Worm (Caenorhabditis elegans) whole organism, L2 larva: ENCODE results near the gene str-156.

Source experiments
- ama-1 ChIP-seq: fragments of 150-350 bp; optimal IDR thresholded peaks from 2 replicates; lab custom pipeline; 2018; ENCODE audit warnings: inconsistent platforms
- elt-1 ChIP-seq: fragments of 150-350 bp; optimal IDR thresholded peaks from 2 replicates; lab custom pipeline; 2014; ENCODE audit warnings: missing biosample characterization, missing genetic modification characterization
- lin-13 ChIP-seq: fragments of 150-350 bp; optimal IDR thresholded peaks from 2 replicates; lab custom pipeline; 2014; ENCODE audit warnings: missing biosample characterization, missing genetic modification reagents, missing genetic modification characterization
- mdl-1 ChIP-seq, 2 experiments: fragments of 150-350 bp in 1 of 2; sonication (generic microtip) in 1 of 2; optimal IDR thresholded peaks; 2 replicates each; lab custom pipeline; 2017; ENCODE audit warnings: missing biosample characterization in 2 of 2, missing genetic modification characterization in 2 of 2
- nhr-12 ChIP-seq: fragments of 150-350 bp; optimal IDR thresholded peaks from 2 replicates; lab custom pipeline; 2014; ENCODE audit warnings: missing biosample characterization, missing genetic modification characterization
- unc-62 ChIP-seq: fragments of 150-350 bp; optimal IDR thresholded peaks from 2 replicates; lab custom pipeline; 2014; ENCODE audit warnings: missing biosample characterization, missing genetic modification reagents, missing genetic modification characterization
- zag-1 ChIP-seq: fragments of 150-350 bp; optimal IDR thresholded peaks from 2 replicates; lab custom pipeline; 2014; ENCODE audit warnings: missing biosample characterization, missing genetic modification characterization
- ztf-11 ChIP-seq: sonication (generic microtip); optimal IDR thresholded peaks from 2 replicates; lab custom pipeline; 2017; ENCODE audit warnings: missing biosample characterization, missing genetic modification characterization

- no peak for TF ChIP-seq ama-1
- TF ChIP-seq unc-62 (GFP tag; lab: Kevin White, UChicago) = no peak
- no peak for TF ChIP-seq mdl-1 (tag; optimal IDR thresholded peaks at IDR 0.05; lab: Kevin White, UChicago)
- no peak for TF ChIP-seq lin-13 (GFP tag; lab: Kevin White, UChicago)
- no peak for TF ChIP-seq nhr-12 (tag; lab: Kevin White, UChicago)
- TF ChIP-seq zag-1 (tag; lab: Kevin White, UChicago) = no peak
- no peak for TF ChIP-seq ztf-11
- TF ChIP-seq elt-1 (tag; lab: Kevin White, UChicago) = no peak
Observed at ce11 chrIV:4960623-4961022, 47.4 kb downstream of the str-156 start, which contains the start of gene str-164.
